Worm (Caenorhabditis elegans): Measurements from ENCODE around the gene C39B5.14.

DNA sequence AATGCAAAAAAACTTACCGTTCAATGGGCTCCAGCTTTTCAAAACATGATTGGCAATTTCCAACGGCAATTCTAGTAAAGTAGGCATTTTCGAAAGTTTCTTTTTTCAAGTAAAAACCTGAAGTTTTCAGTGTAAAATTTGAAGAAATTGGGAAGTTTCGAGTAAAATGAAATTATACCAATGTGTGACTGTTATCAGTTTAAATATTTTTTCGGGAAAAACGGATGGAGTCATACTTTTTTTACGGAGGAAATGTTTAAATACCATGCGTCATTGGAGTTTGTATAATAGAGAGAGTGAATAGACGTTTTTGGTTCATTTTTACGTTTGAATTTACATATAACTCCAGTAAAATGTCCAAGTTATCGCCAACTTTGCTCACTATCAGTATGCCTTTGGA, 8.2 kb downstream of the C39B5.14 start, which contains the start of gene fbxa-12:
- TF ChIP-seq him-1 (tag; optimal IDR thresholded peaks at IDR 0.05) (no peak), dao-5 (tag; optimal IDR thresholded peaks at IDR 0.05) (no peak)

Data from whole organism, L4/young adult.